Worm (Caenorhabditis elegans) whole organism, L1 larva: ENCODE data around the gene lec-4.

Source experiments
- C16A3.4 ChIP-seq: fragments of 150-350 bp; optimal IDR thresholded peaks from 2 replicates; lab custom pipeline; 2014; ENCODE audit warnings: missing biosample characterization, missing genetic modification characterization
- F16B12.6 ChIP-seq: fragments of 150-350 bp; optimal IDR thresholded peaks from 2 replicates; lab custom pipeline; 2014; ENCODE audit warnings: missing biosample characterization, missing genetic modification characterization
- Y116A8C.19 ChIP-seq: sonication (generic microtip); optimal IDR thresholded peaks from 2 replicates; lab custom pipeline; 2016; ENCODE audit warnings: missing compliant biosample characterization, missing genetic modification characterization, borderline replicate concordance
- aly-2 ChIP-seq: fragments of 150-350 bp; optimal IDR thresholded peaks from 2 replicates; lab custom pipeline; 2014; ENCODE audit warnings: missing biosample characterization, missing genetic modification characterization
- ama-1 ChIP-seq: fragments of 150-350 bp; optimal IDR thresholded peaks from 2 replicates; lab custom pipeline; 2014
- blmp-1 ChIP-seq: fragments of 150-350 bp; optimal IDR thresholded peaks from 2 replicates; lab custom pipeline; 2014; ENCODE audit warnings: missing biosample characterization, missing genetic modification characterization
- ceh-63 ChIP-seq: fragments of 200-800 bp; sonication (Bioruptor generic); optimal IDR thresholded peaks from 2 replicates; lab custom pipeline; 2018; ENCODE audit warnings: mild to moderate bottlenecking, missing genetic modification characterization, missing compliant biosample characterization
- ceh-82 ChIP-seq, 3 experiments: fragments of 150-350 bp in 1 of 3; sonication (generic microtip) in 2 of 3; optimal IDR thresholded peaks; 2 replicates each; lab custom pipeline; 2014 to 2017; ENCODE audit warnings: missing biosample characterization in 3 of 3, missing genetic modification characterization in 3 of 3
- ces-1 ChIP-seq: fragments of 150-350 bp; optimal IDR thresholded peaks from 2 replicates; lab custom pipeline; 2014; ENCODE audit warnings: missing biosample characterization, missing genetic modification reagents, missing genetic modification characterization
- dpl-1 ChIP-seq, 3 experiments: fragments of 150-350 bp in 2 of 3; sonication (generic microtip) in 1 of 3; optimal IDR thresholded peaks; 2 replicates each; lab custom pipeline; 2014 to 2017; ENCODE audit warnings: missing biosample characterization in 3 of 3, missing genetic modification characterization in 3 of 3, missing genetic modification reagents in 3 of 3
- efl-1 ChIP-seq, 4 experiments: fragments of 150-350 bp; optimal IDR thresholded peaks in 3 of 4; peaks in 1 of 4; 1 replicate in 1 of 4; 2 replicates in 3 of 4; lab custom pipeline; 2014; ENCODE audit warnings: missing biosample characterization in 2 of 4, missing genetic modification characterization in 2 of 4, missing genetic modification reagents in 2 of 4
- egl-13 ChIP-seq: sonication (generic microtip); optimal IDR thresholded peaks from 2 replicates; lab custom pipeline; 2016; ENCODE audit warnings: missing genotype, missing genetic modification reagents, missing genetic modification characterization, missing compliant biosample characterization
- egl-27 ChIP-seq, 2 experiments: fragments of 150-350 bp in 1 of 2; sonication (generic microtip); optimal IDR thresholded peaks; 3 replicates each; lab custom pipeline; 2017 to 2018; ENCODE audit warnings: missing biosample characterization in 2 of 2, missing genetic modification characterization in 2 of 2, missing genetic modification reagents in 2 of 2
- elt-3 ChIP-seq, 6 experiments: fragments of 150-350 bp in 1 of 6; sonication (generic microtip); optimal IDR thresholded peaks; 2 replicates each; lab custom pipeline; 2017 to 2018; ENCODE audit warnings: missing biosample characterization in 6 of 6, missing genetic modification characterization in 6 of 6, inconsistent platforms in 1 of 6
- ets-5 ChIP-seq: fragments of 200-800 bp; sonication (Bioruptor generic); IDR thresholded peaks from 2 replicates; pipeline ENCODE4 v1.3.6; 2022; ENCODE audit warnings: missing genetic modification characterization, missing compliant biosample characterization
- fkh-8 ChIP-seq: sonication (generic microtip); optimal IDR thresholded peaks from 2 replicates; lab custom pipeline; 2016; ENCODE audit warnings: mild to moderate bottlenecking, missing genetic modification characterization, missing compliant biosample characterization
- fos-1 ChIP-seq: fragments of 150-350 bp; optimal IDR thresholded peaks from 2 replicates; lab custom pipeline; 2014; ENCODE audit warnings: missing biosample characterization, missing genetic modification characterization
- jun-1 ChIP-seq: fragments of 150-350 bp; optimal IDR thresholded peaks from 2 replicates; lab custom pipeline; 2014; ENCODE audit warnings: missing biosample characterization, missing genetic modification reagents, missing genetic modification characterization
- lin-14 ChIP-seq: fragments of 200-800 bp; sonication (Bioruptor generic); optimal IDR thresholded peaks from 2 replicates; lab custom pipeline; 2018; ENCODE audit warnings: mild to moderate bottlenecking, missing genetic modification characterization, moderate library complexity, missing compliant biosample characterization
- lin-35 ChIP-seq, 2 experiments: fragments of 150-350 bp; optimal IDR thresholded peaks; 2 replicates each; lab custom pipeline; 2014; ENCODE audit warnings: missing biosample characterization in 2 of 2, missing genetic modification characterization in 2 of 2, missing genetic modification reagents in 2 of 2
- lsy-2 ChIP-seq, 2 experiments: fragments of 150-350 bp; optimal IDR thresholded peaks; 2 replicates each; lab custom pipeline; 2014; ENCODE audit warnings: missing biosample characterization in 2 of 2, missing genetic modification characterization in 2 of 2
- mdl-1 ChIP-seq, 2 experiments: fragments of 150-350 bp; optimal IDR thresholded peaks; 2 replicates each; lab custom pipeline; 2014 to 2017; ENCODE audit warnings: missing biosample characterization in 2 of 2, missing genetic modification characterization in 2 of 2, inconsistent platforms in 1 of 2
- mep-1 ChIP-seq: fragments of 150-350 bp; optimal IDR thresholded peaks from 2 replicates; lab custom pipeline; 2014; ENCODE audit warnings: missing biosample characterization, missing genetic modification characterization
- nhr-11 ChIP-seq: fragments of 150-350 bp; optimal IDR thresholded peaks from 2 replicates; lab custom pipeline; 2014; ENCODE audit warnings: missing biosample characterization, missing genetic modification characterization
- nhr-19 ChIP-seq: fragments of 200-800 bp; sonication (Bioruptor generic); conservative IDR thresholded peaks from 2 replicates; pipeline ENCODE4 v1.3.6; 2022; ENCODE audit warnings: missing genetic modification characterization, missing compliant biosample characterization
- nhr-20 ChIP-seq: sonication (generic microtip); optimal IDR thresholded peaks from 2 replicates; lab custom pipeline; 2016; ENCODE audit warnings: mild to moderate bottlenecking, missing genetic modification characterization, missing compliant biosample characterization
- nhr-237 ChIP-seq: fragments of 150-350 bp; optimal IDR thresholded peaks from 2 replicates; lab custom pipeline; 2014; ENCODE audit warnings: missing biosample characterization, missing genetic modification characterization
- nhr-47 ChIP-seq: sonication (generic microtip); optimal IDR thresholded peaks from 2 replicates; lab custom pipeline; 2016; ENCODE audit warnings: mild to moderate bottlenecking, missing genetic modification characterization, moderate library complexity, missing compliant biosample characterization
- nhr-71 ChIP-seq: sonication (generic microtip); optimal IDR thresholded peaks from 2 replicates; lab custom pipeline; 2016; ENCODE audit warnings: mild to moderate bottlenecking, missing genetic modification characterization, moderate library complexity, missing compliant biosample characterization
- nhr-77 ChIP-seq: fragments of 150-350 bp; optimal IDR thresholded peaks from 2 replicates; lab custom pipeline; 2014; ENCODE audit warnings: missing biosample characterization, missing genetic modification characterization
- nhr-85 ChIP-seq: sonication (generic microtip); peaks from one replicate; lab custom pipeline; 2016; ENCODE audit warnings: missing genetic modification characterization, inconsistent platforms, missing compliant biosample characterization
- rnt-1 ChIP-seq: sonication (generic microtip); optimal IDR thresholded peaks from 2 replicates; lab custom pipeline; 2016; ENCODE audit warnings: mild to moderate bottlenecking, missing genetic modification characterization, moderate library complexity, missing compliant biosample characterization
- skn-1 ChIP-seq: fragments of 150-350 bp; optimal IDR thresholded peaks from 2 replicates; lab custom pipeline; 2014; ENCODE audit warnings: missing biosample characterization, missing genetic modification characterization
- snpc-4 ChIP-seq: fragments of 150-350 bp; optimal IDR thresholded peaks from 2 replicates; lab custom pipeline; 2014; ENCODE audit warnings: missing biosample characterization, missing genetic modification characterization
- snu-23 ChIP-seq: sonication (generic microtip); optimal IDR thresholded peaks from 2 replicates; lab custom pipeline; 2016; ENCODE audit warnings: missing genetic modification characterization, missing compliant biosample characterization
- sptf-1 ChIP-seq: fragments of 150-350 bp; optimal IDR thresholded peaks from 2 replicates; lab custom pipeline; 2014; ENCODE audit warnings: missing biosample characterization, missing genetic modification characterization
- swsn-7 ChIP-seq: sonication (generic microtip); optimal IDR thresholded peaks from 2 replicates; lab custom pipeline; 2016; ENCODE audit warnings: missing genetic modification characterization, missing compliant biosample characterization
- tbx-2 ChIP-seq: sonication (generic microtip); optimal IDR thresholded peaks from 2 replicates; lab custom pipeline; 2016; ENCODE audit warnings: missing genetic modification characterization, missing compliant biosample characterization
- unc-130 ChIP-seq: fragments of 150-350 bp; optimal IDR thresholded peaks from 2 replicates; lab custom pipeline; 2017; ENCODE audit warnings: missing biosample characterization, missing genetic modification characterization, inconsistent platforms
- unc-30 ChIP-seq: sonication (generic microtip); optimal IDR thresholded peaks from 2 replicates; lab custom pipeline; 2017; ENCODE audit warnings: missing biosample characterization, missing genetic modification characterization
- xbp-1 ChIP-seq: sonication (generic microtip); optimal IDR thresholded peaks from 2 replicates; lab custom pipeline; 2016; ENCODE audit warnings: missing genetic modification characterization, missing compliant biosample characterization
- zag-1 ChIP-seq: fragments of 150-350 bp; optimal IDR thresholded peaks from 2 replicates; lab custom pipeline; 2014; ENCODE audit warnings: missing biosample characterization, missing genetic modification characterization

Gene lec-4

DNA sequence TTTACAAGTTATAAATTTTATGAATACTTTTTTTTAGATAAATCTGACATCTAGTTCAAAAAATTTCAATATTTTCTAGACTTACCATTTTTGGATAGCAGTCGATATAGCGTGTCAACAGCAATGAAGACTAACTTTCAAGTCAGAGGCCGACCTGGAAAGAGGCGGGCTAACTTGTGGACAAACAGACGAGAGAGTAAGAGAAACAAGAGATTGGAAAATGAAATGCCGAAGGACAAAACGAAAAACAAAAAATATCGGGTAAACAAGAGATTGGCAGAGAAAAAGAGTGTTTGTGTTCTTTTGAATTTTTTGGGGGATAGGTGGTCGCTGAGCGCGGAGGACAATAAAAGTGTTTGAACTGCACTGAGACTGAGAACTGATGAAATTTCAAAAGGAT lies at the start of gene lec-4:
TSS of gene lec-4 (minus strand) at position 154 of the 400 bp plus-strand sequence.
- peak; percentile 7 for TF ChIP-seq nhr-237
- TF ChIP-seq ceh-82 (tag; optimal IDR thresholded peaks at IDR 0.05; lab: Kevin White, UChicago): peak in 1 of 3 experiments; percentile 28
- TF ChIP-seq efl-1 (optimal IDR thresholded peaks at IDR 0.05; lab: Kevin White, UChicago): peak; percentile 27 to 48
- TF ChIP-seq efl-1 (GFP tag; optimal IDR thresholded peaks at IDR 0.05 in 1 of 2; lab: Kevin White, UChicago): peak in 1 of 2 experiments; percentile 25
- TF ChIP-seq ceh-63 (GFP tag; lab: Kevin White, UChicago): no peak
- peak; percentile 42 for TF ChIP-seq nhr-47 (tag; lab: Kevin White, UChicago)
- TF ChIP-seq nhr-20 (tag; lab: Kevin White, UChicago): peak; percentile 57
- TF ChIP-seq egl-27 (tag; optimal IDR thresholded peaks at IDR 0.05; lab: Kevin White, UChicago): peak; percentile 21 to 28
- peak; percentile 26 to 45 (median 28) for TF ChIP-seq dpl-1 (GFP tag; optimal IDR thresholded peaks at IDR 0.05; lab: Kevin White, UChicago)
- TF ChIP-seq xbp-1: peak; percentile 22
- TF ChIP-seq tbx-2 (tag; lab: Kevin White, UChicago): peak; percentile 30
- TF ChIP-seq jun-1: peak; percentile 36
- peak; percentile 50 for TF ChIP-seq mep-1 (tag; lab: Kevin White, UChicago)
- TF ChIP-seq snu-23 (GFP tag; lab: Kevin White, UChicago): peak; percentile 49
- TF ChIP-seq zag-1: no peak
- TF ChIP-seq ets-5 (GFP tag; lab: Robert Waterston, UW): no peak
- TF ChIP-seq aly-2 (tag; lab: Kevin White, UChicago): no peak
- no peak for TF ChIP-seq nhr-11 (tag; lab: Kevin White, UChicago)
- TF ChIP-seq nhr-77: peak; percentile 18
- peak; percentile 47 for TF ChIP-seq nhr-71 (tag; lab: Kevin White, UChicago)
- TF ChIP-seq fkh-8 (tag; lab: Kevin White, UChicago): peak; percentile 12
- peak; percentile 52 for TF ChIP-seq unc-130
- TF ChIP-seq mdl-1 (tag; optimal IDR thresholded peaks at IDR 0.05; lab: Kevin White, UChicago): peak in 1 of 2 experiments; percentile 20
- peak; percentile 19 for TF ChIP-seq F16B12.6
- peak; percentile 0 for TF ChIP-seq snpc-4 (tag; lab: Kevin White, UChicago)
- TF ChIP-seq elt-3 (tag; optimal IDR thresholded peaks at IDR 0.05; lab: Kevin White, UChicago): peak in 2 of 6 experiments; percentile 5 to 25
- TF ChIP-seq blmp-1 (tag; lab: Kevin White, UChicago): peak; percentile 31
- 0 out of 2 replicates have a peak, but pooled peaks have one; percentile 6 for TF ChIP-seq nhr-19 (GFP tag; lab: Robert Waterston, UW)
- TF ChIP-seq lin-14 (GFP tag; lab: Kevin White, UChicago): peak; percentile 92
- peak; percentile 47 for TF ChIP-seq C16A3.4 (tag; lab: Kevin White, UChicago)
- peak; percentile 38 for TF ChIP-seq skn-1 (tag; lab: Kevin White, UChicago)
- TF ChIP-seq fos-1 (tag; lab: Kevin White, UChicago): peak; percentile 35
- no peak for TF ChIP-seq unc-30 (tag; lab: Kevin White, UChicago)
- TF ChIP-seq rnt-1 (tag; lab: Kevin White, UChicago): peak; percentile 31
- peak; percentile 86 for TF ChIP-seq nhr-85 (tag; lab: Kevin White, UChicago)
- peak; percentile 21 to 38 for TF ChIP-seq lin-35 (GFP tag; optimal IDR thresholded peaks at IDR 0.05; lab: Kevin White, UChicago)
- TF ChIP-seq ces-1 (GFP tag; lab: Kevin White, UChicago): no peak
- TF ChIP-seq sptf-1: no peak
- TF ChIP-seq swsn-7: peak; percentile 17
- peak in 1 of 2 experiments; percentile 69 for TF ChIP-seq lsy-2 (tag; optimal IDR thresholded peaks at IDR 0.05; lab: Kevin White, UChicago)
- no peak for TF ChIP-seq egl-13

ce11 chrIII:3821969-3822453 lies 48.9 kb upstream of the lec-4 start, which contains the start of gene amx-1:
Gene amx-1 (plus strand): TSS chrIII:3822403.
- no peak for TF ChIP-seq ama-1 (lab: Kevin White, UChicago)
- TF ChIP-seq rnt-1 (tag; lab: Kevin White, UChicago): peak; percentile 47
- no peak for TF ChIP-seq Y116A8C.19 (tag; lab: Kevin White, UChicago)
- TF ChIP-seq snu-23 (GFP tag; lab: Kevin White, UChicago): peak; percentile 22
- TF ChIP-seq efl-1 (optimal IDR thresholded peaks at IDR 0.05; lab: Kevin White, UChicago): peak in 1 of 2 experiments; percentile 1
- no peak for TF ChIP-seq efl-1 (GFP tag; optimal IDR thresholded peaks at IDR 0.05 in 1 of 2; lab: Kevin White, UChicago)
